Worm (Caenorhabditis elegans): ENCODE data around the gene srlf-28.
A peak's percentile ranks its signal among the peaks of the same experiment; 100 is the strongest.

srlf-28 gene

DNA sequence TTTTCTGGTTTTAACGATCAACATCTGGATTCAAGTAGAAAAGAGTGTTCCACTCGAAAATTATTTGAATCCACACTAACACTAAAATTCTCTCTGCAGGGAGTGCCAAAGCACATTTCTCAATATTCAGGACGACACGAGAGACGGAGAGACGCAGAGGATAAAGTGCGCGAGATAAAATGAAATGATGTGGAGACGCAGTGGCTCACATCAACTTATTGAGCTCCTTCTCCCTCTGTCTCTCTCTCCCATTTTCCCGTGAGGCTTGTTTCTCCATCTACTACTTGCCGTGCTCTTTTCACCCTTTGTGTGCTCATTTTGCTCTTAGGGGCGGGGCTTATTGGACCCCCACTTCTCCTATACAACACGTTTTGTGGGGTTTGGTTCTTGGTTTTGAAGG is 12.5 kb upstream of the srlf-28 start (continued):
- TF ChIP-seq pha-2 (tag; optimal IDR thresholded peaks at IDR 0.05): no peak
- no peak for TF ChIP-seq ama-1 (optimal IDR thresholded peaks at IDR 0.05)
- no peak for TF ChIP-seq ahr-1 (tag; optimal IDR thresholded peaks at IDR 0.05)
- TF ChIP-seq ceh-14 (tag; optimal IDR thresholded peaks at IDR 0.05): no peak
- no peak for TF ChIP-seq K09A11.1 (tag; optimal IDR thresholded peaks at IDR 0.05; ENCODE audit: insufficient read depth)
- TF ChIP-seq hlh-15 (tag; optimal IDR thresholded peaks at IDR 0.05): no peak
- peak; percentile 13 for TF ChIP-seq ceh-34 (tag; optimal IDR thresholded peaks at IDR 0.05)
- no peak for TF ChIP-seq ceh-48 (tag; optimal IDR thresholded peaks at IDR 0.05)
- TF ChIP-seq pag-3 (tag; optimal IDR thresholded peaks at IDR 0.05; ENCODE audit: borderline replicate concordance): no peak
- TF ChIP-seq rnt-1 (tag; optimal IDR thresholded peaks at IDR 0.05): peak; percentile 27
- TF ChIP-seq ceh-9 (tag; optimal IDR thresholded peaks at IDR 0.05): no peak
- no peak for TF ChIP-seq nhr-232 (tag; optimal IDR thresholded peaks at IDR 0.05)
- TF ChIP-seq odd-2 (tag; optimal IDR thresholded peaks at IDR 0.05): no peak
- TF ChIP-seq fkh-6 (tag; optimal IDR thresholded peaks at IDR 0.05): no peak
- peak; percentile 79 for TF ChIP-seq ceh-31 (tag; optimal IDR thresholded peaks at IDR 0.05)
- TF ChIP-seq unc-55 (GFP tag; optimal IDR thresholded peaks at IDR 0.05): peak; percentile 76
- TF ChIP-seq ceh-6 (GFP tag; optimal IDR thresholded peaks at IDR 0.05): no peak
- no peak for TF ChIP-seq eyg-1 (tag; optimal IDR thresholded peaks at IDR 0.05)
- TF ChIP-seq dmd-4 (tag; optimal IDR thresholded peaks at IDR 0.05; ENCODE audit: borderline replicate concordance): no peak
- TF ChIP-seq T23F11.4 (GFP tag; optimal IDR thresholded peaks at IDR 0.05): no peak
- no peak for TF ChIP-seq npax-4 (tag; optimal IDR thresholded peaks at IDR 0.05)
- no peak for TF ChIP-seq pax-1 (tag; optimal IDR thresholded peaks at IDR 0.05)
- no peak for TF ChIP-seq sox-2 (GFP tag; IDR thresholded peaks at IDR 0.05)
- no peak for TF ChIP-seq tbx-7 (tag; optimal IDR thresholded peaks at IDR 0.05)
- TF ChIP-seq nfya-1 (tag; optimal IDR thresholded peaks at IDR 0.05): peak; percentile 53
- peak; percentile 54 for TF ChIP-seq hlh-8 (tag; optimal IDR thresholded peaks at IDR 0.05)

DNA sequence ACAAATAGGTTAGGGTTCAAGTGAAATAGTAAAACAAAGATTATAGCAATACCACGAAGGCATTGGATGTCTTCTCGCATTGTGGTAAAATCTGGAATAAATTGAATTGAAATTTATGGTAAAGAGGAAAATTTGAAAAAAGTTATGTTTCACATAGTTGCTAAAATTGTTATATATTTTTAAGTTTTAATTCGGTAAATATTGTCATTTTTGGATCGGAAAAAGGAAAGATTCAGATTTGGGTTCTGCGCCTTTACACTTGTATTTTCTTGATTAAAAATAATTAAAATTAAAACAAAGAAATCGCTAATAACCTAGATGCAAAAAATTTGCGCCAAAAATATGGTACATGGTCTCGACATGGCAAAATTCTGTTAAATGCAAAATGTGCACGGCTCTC is 7.0 kb upstream of the srlf-28 start, which contains the start of gene oac-56:
Gene oac-56, minus strand, starts transcription at position 101 of the 400 bp plus-strand sequence.
- TF ChIP-seq tbx-2 (tag; optimal IDR thresholded peaks at IDR 0.05): no peak
- no peak for TF ChIP-seq ceh-48 (tag; optimal IDR thresholded peaks at IDR 0.05)
- no peak for TF ChIP-seq ceh-30 (tag; optimal IDR thresholded peaks at IDR 0.05)
- no peak for TF ChIP-seq nhr-232 (tag; optimal IDR thresholded peaks at IDR 0.05)
- TF ChIP-seq hlh-30 (tag; optimal IDR thresholded peaks at IDR 0.05; ENCODE audit: insufficient read depth): no peak
- no peak for TF ChIP-seq elt-4 (tag; optimal IDR thresholded peaks at IDR 0.05)
- TF ChIP-seq ceh-9 (tag; optimal IDR thresholded peaks at IDR 0.05): no peak
- TF ChIP-seq eyg-1 (tag; optimal IDR thresholded peaks at IDR 0.05): no peak
- TF ChIP-seq pax-1 (tag; optimal IDR thresholded peaks at IDR 0.05): no peak
- TF ChIP-seq ama-1 (optimal IDR thresholded peaks at IDR 0.05): no peak
- TF ChIP-seq hlh-13 (GFP tag; optimal IDR thresholded peaks at IDR 0.05): no peak
- no peak for TF ChIP-seq ceh-19 (GFP tag; optimal IDR thresholded peaks at IDR 0.05)
- TF ChIP-seq pha-4 (tag; optimal IDR thresholded peaks at IDR 0.05): no peak
- TF ChIP-seq pag-3 (tag; optimal IDR thresholded peaks at IDR 0.05; ENCODE audit: borderline replicate concordance): no peak
- no peak for TF ChIP-seq ceh-6 (GFP tag; optimal IDR thresholded peaks at IDR 0.05)
- TF ChIP-seq sdc-2 (tag; optimal IDR thresholded peaks at IDR 0.05): no peak
- TF ChIP-seq fax-1 (tag; optimal IDR thresholded peaks at IDR 0.05): no peak
- no peak for TF ChIP-seq ttx-3 (tag; optimal IDR thresholded peaks at IDR 0.05)

DNA sequence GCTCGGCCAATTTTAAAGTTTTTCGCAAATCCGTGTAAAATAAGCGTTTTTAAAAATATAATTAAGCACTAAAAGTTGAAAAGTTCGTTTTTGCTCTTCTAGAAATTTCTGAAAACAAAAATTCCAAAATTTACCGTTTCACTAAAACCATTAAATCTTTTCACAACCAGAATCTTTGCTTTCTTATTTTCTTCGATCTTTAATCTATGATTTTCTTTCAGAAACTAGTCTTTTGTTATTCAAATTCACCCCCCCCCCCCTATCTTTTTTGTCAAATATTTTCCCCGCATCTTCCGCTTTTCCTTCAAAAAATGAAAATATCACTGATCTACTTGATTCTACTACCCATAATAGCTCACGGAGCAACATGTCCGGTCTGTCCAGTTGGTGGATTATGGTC is 4.0 kb downstream of the srlf-28 start, which contains the start of gene Y67A10A.11:
Gene Y67A10A.11, plus strand, starts transcription at position 301 of the 400 bp plus-strand sequence.
- TF ChIP-seq ceh-24 (tag; optimal IDR thresholded peaks at IDR 0.05) (no peak), gmeb-2 (tag; optimal IDR thresholded peaks at IDR 0.05) (no peak), zip-5 (tag; optimal IDR thresholded peaks at IDR 0.05) (no peak), hlh-15 (tag; optimal IDR thresholded peaks at IDR 0.05) (no peak)

Data from whole organism, late embryonic.